Worm (Caenorhabditis elegans) whole organism, young adult: ENCODE results near the gene str-10.

Source experiments
- F22D6.2 ChIP-seq: sonication (generic microtip); optimal IDR thresholded peaks from 2 replicates; lab custom pipeline; 2016; ENCODE audit warnings: mild to moderate bottlenecking, missing genetic modification characterization, missing compliant biosample characterization
- Y53G8AR.9 ChIP-seq: fragments of 200-800 bp; sonication (Bioruptor generic); conservative IDR thresholded peaks from 2 replicates; pipeline ENCODE4 v1.3.6; 2022; ENCODE audit warnings: missing genetic modification reagents, missing genetic modification characterization, missing compliant biosample characterization
- ZK185.1 ChIP-seq: sonication (generic microtip); optimal IDR thresholded peaks from 2 replicates; lab custom pipeline; 2016; ENCODE audit warnings: mild to moderate bottlenecking, missing genetic modification characterization, missing compliant biosample characterization; ENCODE audit not compliant: poor library complexity, severe bottlenecking
- attf-6 ChIP-seq: fragments of 200-800 bp; sonication (Bioruptor generic); IDR thresholded peaks from 2 replicates; pipeline ENCODE4 v1.3.6; 2022; ENCODE audit warnings: missing genetic modification reagents, missing genetic modification characterization, missing compliant biosample characterization
- nfya-2 ChIP-seq: fragments of 200-800 bp; sonication (Bioruptor generic); IDR thresholded peaks from 2 replicates; pipeline ENCODE4 v1.3.6; 2022; ENCODE audit warnings: missing genetic modification reagents, missing genetic modification characterization, missing compliant biosample characterization

DNA sequence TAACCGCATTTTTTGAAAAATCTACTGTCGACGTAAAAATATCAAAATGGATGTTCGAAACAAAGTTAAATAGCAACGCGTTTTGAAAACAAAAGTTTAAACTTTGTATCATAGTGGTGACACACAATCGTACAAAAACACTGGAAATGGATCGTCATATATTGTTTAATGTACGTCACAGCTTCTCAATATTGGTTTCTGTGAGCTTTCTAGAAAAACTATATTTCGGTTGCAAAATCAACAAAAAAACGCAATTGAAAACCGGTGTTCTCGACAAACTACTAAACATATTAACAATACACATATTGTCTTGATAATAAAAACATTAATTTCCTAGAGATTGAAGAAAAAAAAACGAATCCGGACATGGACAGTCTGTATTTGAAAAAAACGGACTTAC is 18.0 kb downstream of the str-10 start, which contains the start of gene R03G8.6:
- TF ChIP-seq Y53G8AR.9 (GFP tag; lab: Robert Waterston, UW) = no peak
- no peak for TF ChIP-seq attf-6
- TF ChIP-seq nfya-2 (GFP tag; lab: Robert Waterston, UW) = no peak
- no peak for TF ChIP-seq F22D6.2 (tag; lab: Kevin White, UChicago)
- no peak for TF ChIP-seq ZK185.1 (tag; lab: Kevin White, UChicago)
